Worm (Caenorhabditis elegans): ENCODE measurements around the gene K06A4.7.

- TF ChIP-seq unc-62 (GFP tag; optimal IDR thresholded peaks at IDR 0.05) (no peak), ceh-91 (GFP tag; IDR thresholded peaks at IDR 0.05) (no peak), ama-1 (optimal IDR thresholded peaks at IDR 0.05) (no peak), ama-1 (GFP tag; optimal IDR thresholded peaks at IDR 0.05) (no peak), hmg-20 (GFP tag; IDR thresholded peaks at IDR 0.05) (no peak), ztf-22 (GFP tag; optimal IDR thresholded peaks at IDR 0.05) (no peak), die-1 (tag; optimal IDR thresholded peaks at IDR 0.05) (no peak), mxl-1 (tag; optimal IDR thresholded peaks at IDR 0.05) (no peak), egl-18 (GFP tag; IDR thresholded peaks at IDR 0.05) (no peak), F57C9.4 (tag; optimal IDR thresholded peaks at IDR 0.05) (no peak), lag-1 (GFP tag; IDR thresholded peaks at IDR 0.05) (no peak), ztf-3 (GFP tag; optimal IDR thresholded peaks at IDR 0.05) (no peak), mcd-1 (GFP tag; IDR thresholded peaks at IDR 0.05) (no peak), ztf-6 (GFP tag; IDR thresholded peaks at IDR 0.05) (no peak)
These were observed 5.8 kb downstream of the K06A4.7 start for ce11 chrV:9485508-9485907.

Data from whole organism, young adult.